Fruit fly (Drosophila melanogaster) whole organism, embryonic: ENCODE data around the gene drpr.

Source experiments
- B-H2 ChIP-seq: fragments of 200-800 bp; sonication (Bioruptor generic); optimal IDR thresholded peaks from 2 replicates; lab custom pipeline; 2018; ENCODE audit warnings: missing biosample characterization, mild to moderate bottlenecking, missing genetic modification characterization
- CG1024 ChIP-seq: fragments of 200-800 bp; sonication (Bioruptor generic); IDR thresholded peaks from 2 replicates; pipeline ENCODE4 v1.3.6; 2022; ENCODE audit warnings: missing biosample characterization, missing genetic modification characterization
- CG10979 ChIP-seq: fragments of 200-800 bp; sonication (Bioruptor generic); optimal IDR thresholded peaks from 2 replicates; lab custom pipeline; 2018; ENCODE audit warnings: missing biosample characterization, mild to moderate bottlenecking, missing genetic modification characterization, moderate library complexity
- CG11723 ChIP-seq: fragments of 200-800 bp; sonication (Bioruptor generic); optimal IDR thresholded peaks from 2 replicates; lab custom pipeline; 2017; ENCODE audit warnings: missing biosample characterization, mild to moderate bottlenecking, missing genetic modification characterization
- CG1233 ChIP-seq: fragments of 200-800 bp; sonication (Bioruptor generic); optimal IDR thresholded peaks from 4 replicates; lab custom pipeline; 2018; ENCODE audit warnings: missing biosample characterization, mild to moderate bottlenecking, missing genetic modification characterization
- CG14014 ChIP-seq: fragments of 200-800 bp; sonication (Bioruptor generic); IDR thresholded peaks from 2 replicates; pipeline ENCODE4 v1.3.6; 2022; ENCODE audit warnings: missing biosample characterization, missing genetic modification characterization
- CG1603 ChIP-seq: fragments of 200-800 bp; sonication (Bioruptor generic); optimal IDR thresholded peaks from 2 replicates; lab custom pipeline; 2019; ENCODE audit warnings: missing biosample characterization, mild to moderate bottlenecking, missing genetic modification characterization, moderate library complexity
- CG17568 ChIP-seq: fragments of 200-800 bp; sonication (Bioruptor generic); optimal IDR thresholded peaks from 2 replicates; lab custom pipeline; 2018; ENCODE audit warnings: missing biosample characterization, mild to moderate bottlenecking, missing genetic modification characterization, moderate library complexity
- CG18262 ChIP-seq: fragments of 200-800 bp; optimal IDR thresholded peaks from 3 replicates; lab custom pipeline; 2019; ENCODE audit warnings: missing biosample characterization, mild to moderate bottlenecking, missing genetic modification characterization, moderate library complexity
- CG33557 ChIP-seq: fragments of 200-800 bp; sonication (Bioruptor generic); optimal IDR thresholded peaks from 2 replicates; lab custom pipeline; 2019; ENCODE audit warnings: missing biosample characterization, mild to moderate bottlenecking, missing genetic modification characterization, moderate library complexity
- CG3726 ChIP-seq: fragments of 200-800 bp; sonication (Bioruptor generic); IDR thresholded peaks from 3 replicates; pipeline ENCODE4, ENCODE4 v1.3.6; 2022; ENCODE audit warnings: missing biosample characterization, missing genetic modification characterization
- CG42726 ChIP-seq: fragments of 200-800 bp; sonication (Bioruptor generic); IDR thresholded peaks from 2 replicates; pipeline ENCODE4 v1.3.6; 2022; ENCODE audit warnings: missing biosample characterization, missing genetic modification characterization; ENCODE audit not compliant: partially characterized antibody
- CG7786 ChIP-seq: fragments of 200-800 bp; sonication (Bioruptor generic); optimal IDR thresholded peaks from 2 replicates; lab custom pipeline; 2016; ENCODE audit warnings: missing biosample characterization, missing genetic modification characterization
- CG7839 ChIP-seq: fragments of 200-800 bp; sonication (Bioruptor generic); optimal IDR thresholded peaks from 3 replicates; lab custom pipeline; 2018; ENCODE audit warnings: missing biosample characterization, mild to moderate bottlenecking, missing genetic modification characterization, moderate library complexity
- CG8281 ChIP-seq: fragments of 200-800 bp; sonication (Bioruptor generic); optimal IDR thresholded peaks from 2 replicates; lab custom pipeline; 2018; ENCODE audit warnings: missing biosample characterization, mild to moderate bottlenecking, missing genetic modification characterization, moderate library complexity
- CG8478 ChIP-seq: fragments of >200 bp; optimal IDR thresholded peaks from 2 replicates; lab custom pipeline; 2018
- CG8765 ChIP-seq: fragments of 200-800 bp; sonication (Bioruptor generic); IDR thresholded peaks from 2 replicates; pipeline ENCODE4 v1.3.6; 2022; ENCODE audit warnings: missing biosample characterization, missing genetic modification characterization
- CG8944 ChIP-seq: fragments of 200-800 bp; sonication (Bioruptor generic); optimal IDR thresholded peaks from 3 replicates; lab custom pipeline; 2016; ENCODE audit warnings: missing biosample characterization, missing genetic modification characterization
- CG9437 ChIP-seq: fragments of 200-800 bp; sonication (Bioruptor generic); optimal IDR thresholded peaks from 2 replicates; lab custom pipeline; 2018; ENCODE audit warnings: missing biosample characterization, mild to moderate bottlenecking, missing genetic modification characterization
- CG9727 ChIP-seq: fragments of 200-800 bp; sonication (Bioruptor generic); optimal IDR thresholded peaks from 3 replicates; lab custom pipeline; 2017; ENCODE audit warnings: missing biosample characterization, mild to moderate bottlenecking, missing genetic modification characterization
- Camta ChIP-seq: fragments of 200-800 bp; sonication (Bioruptor generic); optimal IDR thresholded peaks from 2 replicates; lab custom pipeline; 2016; ENCODE audit warnings: missing biosample characterization, missing genetic modification characterization
- Deaf1 ChIP-seq: fragments of 200-800 bp; optimal IDR thresholded peaks from 3 replicates; lab custom pipeline; 2019; ENCODE audit warnings: missing biosample characterization, mild to moderate bottlenecking, missing genetic modification characterization, moderate library complexity
- Dek ChIP-seq: fragments of 200-800 bp; sonication (Bioruptor generic); optimal IDR thresholded peaks from 3 replicates; lab custom pipeline; 2019; ENCODE audit warnings: missing biosample characterization, mild to moderate bottlenecking, missing genetic modification characterization, moderate library complexity
- Dref ChIP-seq: fragments of 200-800 bp; sonication (Bioruptor generic); IDR thresholded peaks from 2 replicates; pipeline ENCODE4 v1.3.6; 2022; ENCODE audit warnings: missing biosample characterization, missing genetic modification characterization
- ERR ChIP-seq: fragments of 200-800 bp; sonication (Bioruptor generic); optimal IDR thresholded peaks from 2 replicates; lab custom pipeline; 2016; ENCODE audit warnings: missing biosample characterization, missing genetic modification characterization
- Fer2 ChIP-seq: fragments of 200-800 bp; sonication (Bioruptor generic); optimal IDR thresholded peaks from 2 replicates; lab custom pipeline; 2018; ENCODE audit warnings: missing biosample characterization, mild to moderate bottlenecking, missing genetic modification characterization, moderate library complexity
- Hr3 ChIP-seq: fragments of 200-800 bp; sonication (Bioruptor generic); optimal IDR thresholded peaks from 3 replicates; lab custom pipeline; 2016; ENCODE audit warnings: missing biosample characterization, missing genetic modification characterization
- Nf-YA ChIP-seq: fragments of 200-800 bp; sonication (Bioruptor generic); IDR thresholded peaks from 2 replicates; pipeline ENCODE4 v1.3.6; 2022; ENCODE audit warnings: missing biosample characterization, missing genetic modification characterization
- PHDP ChIP-seq: fragments of 200-800 bp; sonication (Bioruptor generic); optimal IDR thresholded peaks from 3 replicates; lab custom pipeline; 2018; ENCODE audit warnings: missing biosample characterization, mild to moderate bottlenecking, missing genetic modification characterization, moderate library complexity
- Ravus ChIP-seq: fragments of 200-800 bp; sonication (Bioruptor generic); IDR thresholded peaks from 2 replicates; pipeline ENCODE4 v1.3.6; 2022; ENCODE audit warnings: missing biosample characterization, missing genetic modification characterization
- Sry-δ ChIP-seq: fragments of 200-800 bp; sonication (Bioruptor generic); optimal IDR thresholded peaks from 2 replicates; lab custom pipeline; 2016; ENCODE audit warnings: missing biosample characterization, missing genetic modification characterization
- Ssrp ChIP-seq: fragments of 200-800 bp; sonication (Bioruptor generic); optimal IDR thresholded peaks from 2 replicates; lab custom pipeline; 2018; ENCODE audit warnings: missing biosample characterization, mild to moderate bottlenecking, missing genetic modification characterization, moderate library complexity
- Usf ChIP-seq: fragments of 200-800 bp; sonication (Bioruptor generic); optimal IDR thresholded peaks from 2 replicates; lab custom pipeline; 2017; ENCODE audit warnings: missing genotype, missing biosample characterization, missing genetic modification characterization
- YL-1 ChIP-seq: fragments of 200-800 bp; sonication (Bioruptor generic); optimal IDR thresholded peaks from 3 replicates; lab custom pipeline; 2017; ENCODE audit warnings: missing biosample characterization, mild to moderate bottlenecking, missing genetic modification characterization
- bcd ChIP-seq: fragments of 200-800 bp; sonication (Bioruptor generic); optimal IDR thresholded peaks from 2 replicates; lab custom pipeline; 2017; ENCODE audit warnings: missing biosample characterization, mild to moderate bottlenecking, missing genetic modification characterization
- crp ChIP-seq, 2 experiments: fragments of 200-800 bp; sonication (Bioruptor generic); optimal IDR thresholded peaks; 2 replicates in 1 of 2; 3 replicates in 1 of 2; lab custom pipeline; 2017; ENCODE audit warnings: missing biosample characterization in 2 of 2, missing genetic modification characterization in 2 of 2, mild to moderate bottlenecking in 1 of 2, moderate library complexity in 1 of 2
- da ChIP-seq: fragments of 200-800 bp; sonication (Bioruptor generic); optimal IDR thresholded peaks from 2 replicates; lab custom pipeline; 2016; ENCODE audit warnings: missing biosample characterization, missing genetic modification characterization
- dpn ChIP-seq, 2 experiments: fragments of 200-800 bp; sonication (Bioruptor generic); optimal IDR thresholded peaks; 3 replicates each; lab custom pipeline; 2016; ENCODE audit warnings: missing biosample characterization in 2 of 2, missing genetic modification characterization in 2 of 2
- ems ChIP-seq: fragments of 200-800 bp; sonication (Bioruptor generic); optimal IDR thresholded peaks from 3 replicates; lab custom pipeline; 2016; ENCODE audit warnings: missing biosample characterization, missing genetic modification characterization
- ftz-f1 ChIP-seq: fragments of 200-800 bp; sonication (Bioruptor generic); optimal IDR thresholded peaks from 2 replicates; lab custom pipeline; 2016; ENCODE audit warnings: missing biosample characterization, missing genetic modification characterization
- grau ChIP-seq: fragments of 200-800 bp; optimal IDR thresholded peaks from 3 replicates; lab custom pipeline; 2019; ENCODE audit warnings: missing biosample characterization, mild to moderate bottlenecking, missing genetic modification characterization, moderate library complexity
- grn ChIP-seq: fragments of 200-800 bp; sonication (Bioruptor generic); optimal IDR thresholded peaks from 3 replicates; lab custom pipeline; 2017; ENCODE audit warnings: missing biosample characterization, missing genetic modification characterization
- mam ChIP-seq: fragments of 200-800 bp; sonication (Bioruptor generic); optimal IDR thresholded peaks from 3 replicates; lab custom pipeline; 2016; ENCODE audit warnings: missing biosample characterization, missing genetic modification characterization
- mld ChIP-seq: fragments of 200-800 bp; sonication (Bioruptor generic); IDR thresholded peaks from 3 replicates; pipeline ENCODE4 v1.3.6; 2022; ENCODE audit warnings: missing biosample characterization, missing genetic modification characterization; ENCODE audit not compliant: partially characterized antibody
- nerfin-1 ChIP-seq: fragments of 200-800 bp; sonication (Bioruptor generic); optimal IDR thresholded peaks from 3 replicates; lab custom pipeline; 2019; ENCODE audit warnings: missing biosample characterization, mild to moderate bottlenecking, missing genetic modification characterization, moderate library complexity
- psq ChIP-seq: fragments of 200-800 bp; sonication (Bioruptor generic); optimal IDR thresholded peaks from 2 replicates; lab custom pipeline; 2017; ENCODE audit warnings: missing biosample characterization, missing genetic modification characterization
- shn ChIP-seq: fragments of 200-800 bp; sonication (Bioruptor generic); optimal IDR thresholded peaks from 3 replicates; lab custom pipeline; 2016; ENCODE audit warnings: missing biosample characterization, missing genetic modification characterization
- sima ChIP-seq: fragments of 200-800 bp; sonication (Bioruptor generic); optimal IDR thresholded peaks from 2 replicates; lab custom pipeline; 2016; ENCODE audit warnings: missing biosample characterization, missing genetic modification characterization
- sob ChIP-seq: fragments of 200-800 bp; sonication (Bioruptor generic); IDR thresholded peaks from 2 replicates; pipeline ENCODE4 v1.3.6; 2022; ENCODE audit warnings: missing biosample characterization, missing genetic modification characterization
- tgo ChIP-seq: fragments of 200-800 bp; sonication (Bioruptor generic); IDR thresholded peaks from 3 replicates; pipeline ENCODE4 v1.3.6; 2022; ENCODE audit warnings: missing biosample characterization, missing genetic modification characterization
- toy ChIP-seq: fragments of 200-800 bp; sonication (Bioruptor generic); IDR thresholded peaks from 2 replicates; pipeline ENCODE4 v1.3.6; 2022; ENCODE audit warnings: missing biosample characterization, missing genetic modification characterization
- tup ChIP-seq: fragments of 200-800 bp; sonication (Bioruptor generic); optimal IDR thresholded peaks from 2 replicates; lab custom pipeline; 2016; ENCODE audit warnings: missing biosample characterization, mild to moderate bottlenecking, missing genetic modification characterization, moderate library complexity

Gene drpr

dm6 chr3L:1730873-1731272 lies at the start of gene drpr (continued):
- TF ChIP-seq da (GFP tag; lab: Kevin White, UChicago): no peak
- TF ChIP-seq CG33557: peak; percentile 13
- no peak for TF ChIP-seq CG8281 (tag; lab: Kevin White, UChicago)
- TF ChIP-seq CG10979 (tag; lab: Kevin White, UChicago): peak; percentile 20
- peak; percentile 34 for TF ChIP-seq Dref
- TF ChIP-seq YL-1: peak; percentile 83
- TF ChIP-seq ERR: no peak
- TF ChIP-seq sob (GFP tag; lab: Robert Waterston, UW): 0 out of 2 replicates have a peak, but pooled peaks have one; percentile 14
- no peak for TF ChIP-seq Ssrp (tag; lab: Kevin White, UChicago)
- no peak for TF ChIP-seq CG7839 (tag; lab: Kevin White, UChicago)
- peak; percentile 32 for TF ChIP-seq Sry-δ
- TF ChIP-seq CG1024 (GFP tag; lab: Robert Waterston, UW): no peak
- no peak for TF ChIP-seq CG9437 (GFP tag; lab: Kevin White, UChicago)
- TF ChIP-seq ftz-f1: peak; percentile 1
- TF ChIP-seq toy (GFP tag; lab: Robert Waterston, UW): no peak
- no peak for TF ChIP-seq Usf
- TF ChIP-seq CG1603 (tag; lab: Kevin White, UChicago): peak; percentile 79
- no peak for TF ChIP-seq tgo
- no peak for TF ChIP-seq sima
- TF ChIP-seq shn (GFP tag; lab: Kevin White, UChicago): no peak
- no peak for TF ChIP-seq CG8765 (GFP tag; lab: Robert Waterston, UW)
- TF ChIP-seq B-H2 (GFP tag; lab: Kevin White, UChicago): no peak
- TF ChIP-seq CG8478 (lab: Kevin White, UChicago): no peak
- TF ChIP-seq nerfin-1 (tag; lab: Kevin White, UChicago): peak; percentile 21
- TF ChIP-seq Hr3: no peak
- no peak for TF ChIP-seq CG7786 (GFP tag; lab: Kevin White, UChicago)
- TF ChIP-seq CG11723 (GFP tag; lab: Kevin White, UChicago): no peak
- TF ChIP-seq CG9727: no peak
- no peak for TF ChIP-seq Dek (tag; lab: Kevin White, UChicago)
- TF ChIP-seq CG3726: no peak
- no peak for TF ChIP-seq tup (GFP tag; lab: Kevin White, UChicago)
- no peak for TF ChIP-seq bcd
- no peak for TF ChIP-seq Camta (GFP tag; lab: Kevin White, UChicago)
- TF ChIP-seq Ravus (GFP tag; lab: Robert Waterston, UW): no peak
- no peak for TF ChIP-seq mam (GFP tag; lab: Kevin White, UChicago)
- TF ChIP-seq CG14014 (GFP tag; lab: Robert Waterston, UW): peak; percentile 11; the same call in 1 of the 2 replicates
- peak; percentile 25 for TF ChIP-seq Deaf1 (tag; lab: Kevin White, UChicago)
- TF ChIP-seq CG8944: no peak
- TF ChIP-seq Nf-YA (GFP tag; lab: Robert Waterston, UW): no peak
- TF ChIP-seq CG18262 (tag; lab: Kevin White, UChicago): peak; percentile 42
- TF ChIP-seq crp (GFP tag; optimal IDR thresholded peaks at IDR 0.05; lab: Kevin White, UChicago): no peak
- peak; percentile 27 for TF ChIP-seq grau (tag; lab: Kevin White, UChicago)
- peak; percentile 73 for TF ChIP-seq CG17568 (GFP tag; lab: Kevin White, UChicago)
- peak; percentile 19; the same call in 1 of the 3 replicates for TF ChIP-seq mld (GFP tag; lab: Robert Waterston, UW)
- TF ChIP-seq dpn (GFP tag; optimal IDR thresholded peaks at IDR 0.05; lab: Kevin White, UChicago): no peak
- TF ChIP-seq CG1233 (GFP tag; lab: Kevin White, UChicago): no peak
- peak; percentile 46; the same call in 1 of the 2 replicates for TF ChIP-seq CG42726
- no peak for TF ChIP-seq ems
- TF ChIP-seq Fer2 (tag; lab: Kevin White, UChicago): no peak
- no peak for TF ChIP-seq psq (GFP tag; lab: Kevin White, UChicago)
- no peak for TF ChIP-seq grn (GFP tag; lab: Kevin White, UChicago)
- TF ChIP-seq PHDP: no peak
